Worm (Caenorhabditis elegans): ENCODE data around the gene dna-2.

DNA sequence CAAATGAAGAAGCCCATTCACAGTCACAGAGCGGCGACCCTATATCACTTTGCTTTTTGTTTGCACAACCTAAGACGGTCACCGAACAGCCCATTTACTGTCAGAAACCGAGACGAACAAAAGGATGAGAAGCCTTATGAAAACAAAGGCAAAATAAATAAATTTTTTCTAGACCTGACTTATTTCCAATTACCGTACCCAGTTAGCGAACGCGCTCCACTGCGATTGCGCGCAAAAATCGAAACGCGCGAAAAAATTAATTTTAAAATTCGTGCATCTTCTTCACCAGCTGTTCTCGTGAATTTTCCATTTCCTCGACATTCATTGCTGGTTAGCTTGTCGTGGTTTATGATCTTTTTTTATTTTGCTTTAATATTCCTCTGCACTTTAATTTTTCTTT is 4.3 kb downstream of the dna-2 start, which contains the start of gene F43G6.16:
- no peak for TF ChIP-seq pha-4 (tag; optimal IDR thresholded peaks at IDR 0.05)
- no peak for TF ChIP-seq unc-55 (GFP tag; optimal IDR thresholded peaks at IDR 0.05)
- TF ChIP-seq hlh-8 (tag; optimal IDR thresholded peaks at IDR 0.05): no peak
- no peak for TF ChIP-seq sox-2 (GFP tag; IDR thresholded peaks at IDR 0.05)
- no peak for TF ChIP-seq ets-4 (tag; optimal IDR thresholded peaks at IDR 0.05)
- TF ChIP-seq unc-42 (tag; optimal IDR thresholded peaks at IDR 0.05): no peak
- TF ChIP-seq pha-2 (tag; optimal IDR thresholded peaks at IDR 0.05): no peak
- no peak for TF ChIP-seq unc-86 (tag; optimal IDR thresholded peaks at IDR 0.05)
- TF ChIP-seq fax-1 (tag; optimal IDR thresholded peaks at IDR 0.05): no peak
- TF ChIP-seq nhr-11 (tag; optimal IDR thresholded peaks at IDR 0.05): no peak
- TF ChIP-seq ceh-34 (tag; optimal IDR thresholded peaks at IDR 0.05): no peak
